Worm (Caenorhabditis elegans) whole organism, L4/young adult: ENCODE measurements around the gene C31B8.16.
"Not testable (repeated sequence)": the region's sequence is repeated elsewhere in the genome, so short reads cannot be mapped to it uniquely, and the experiment has no call there.

Source experiments
- W03F9.2 ChIP-seq: fragments of 150-350 bp; optimal IDR thresholded peaks from 2 replicates; lab custom pipeline; 2014; ENCODE audit warnings: missing biosample characterization, missing genetic modification characterization
- dao-5 ChIP-seq: sonication (generic microtip); optimal IDR thresholded peaks from 2 replicates; lab custom pipeline; 2016; ENCODE audit warnings: missing genotype, missing genetic modification characterization, moderate library complexity, missing compliant biosample characterization
- him-1 ChIP-seq: sonication (generic microtip); optimal IDR thresholded peaks from 2 replicates; lab custom pipeline; 2016; ENCODE audit warnings: missing genotype, missing genetic modification reagents, missing genetic modification characterization, missing compliant biosample characterization

DNA sequence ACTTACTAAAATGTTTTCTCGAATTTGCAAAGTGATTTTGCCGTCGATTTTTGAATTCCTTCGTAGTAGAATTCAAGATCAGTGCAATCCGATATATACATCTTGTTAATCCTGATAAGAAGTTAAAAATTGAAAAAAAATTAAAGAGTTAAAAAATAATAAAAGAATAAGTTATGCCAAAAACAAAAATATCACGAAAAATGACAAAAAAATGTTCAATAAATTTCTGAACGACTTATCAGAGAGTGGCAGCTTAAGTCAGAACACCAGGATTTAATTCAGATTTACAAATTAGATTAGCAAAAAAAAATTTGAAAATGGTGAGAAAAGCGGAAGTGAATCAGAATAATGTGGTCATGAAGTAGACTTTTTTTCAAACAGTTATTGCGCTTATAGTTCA is 45.4 kb downstream of the C31B8.16 start, which contains the start of gene srw-123:
- not testable (repeated sequence) for TF ChIP-seq him-1, W03F9.2, dao-5 (tag; lab: Kevin White, UChicago)
